Worm (Caenorhabditis elegans) whole organism, early embryonic: ENCODE results near the gene sod-4.

ENCODE experiments used
- ama-1 ChIP-seq: fragments of 150-350 bp; optimal IDR thresholded peaks from 2 replicates; lab custom pipeline; 2014
- flt-1 ChIP-seq: fragments of 200-800 bp; sonication (Bioruptor generic); IDR thresholded peaks from 2 replicates; pipeline ENCODE4 v1.3.6; 2022; ENCODE audit warnings: missing genetic modification characterization, missing compliant biosample characterization
- sea-1 ChIP-seq: fragments of 200-800 bp; sonication (Bioruptor generic); conservative IDR thresholded peaks from 2 replicates; pipeline ENCODE4 v1.3.6; 2022; ENCODE audit warnings: missing genetic modification characterization, missing compliant biosample characterization

DNA sequence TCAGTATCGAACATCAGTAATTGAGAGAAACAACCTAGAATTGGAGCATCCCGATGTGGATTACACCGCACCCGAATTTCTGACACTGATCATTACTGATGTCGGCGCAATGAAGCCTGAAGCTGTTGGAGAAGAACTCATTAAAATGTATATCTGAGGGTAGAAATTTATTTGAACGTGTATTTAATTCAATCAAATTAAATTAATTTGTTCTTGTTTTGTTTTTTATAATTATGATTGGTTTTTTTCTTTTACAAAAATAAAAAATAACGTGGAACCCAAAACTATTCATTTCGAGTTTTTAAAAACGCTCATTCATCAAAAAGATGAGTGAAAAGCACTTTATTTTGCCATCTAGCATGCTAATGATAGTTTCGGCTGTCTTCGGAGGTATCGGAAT is 44.0 kb upstream of the sod-4 start, which contains the start of gene ZK1098.9:
- TF ChIP-seq ama-1 (lab: Kevin White, UChicago) (no peak), flt-1 (GFP tag; lab: Robert Waterston, UW) (no peak), sea-1 (GFP tag; lab: Robert Waterston, UW) (no peak)
